Fruit fly (Drosophila melanogaster): ENCODE data around the gene CRMP.
A peak's percentile ranks its signal among the peaks of the same experiment; 100 is the strongest.

CRMP gene

DNA sequence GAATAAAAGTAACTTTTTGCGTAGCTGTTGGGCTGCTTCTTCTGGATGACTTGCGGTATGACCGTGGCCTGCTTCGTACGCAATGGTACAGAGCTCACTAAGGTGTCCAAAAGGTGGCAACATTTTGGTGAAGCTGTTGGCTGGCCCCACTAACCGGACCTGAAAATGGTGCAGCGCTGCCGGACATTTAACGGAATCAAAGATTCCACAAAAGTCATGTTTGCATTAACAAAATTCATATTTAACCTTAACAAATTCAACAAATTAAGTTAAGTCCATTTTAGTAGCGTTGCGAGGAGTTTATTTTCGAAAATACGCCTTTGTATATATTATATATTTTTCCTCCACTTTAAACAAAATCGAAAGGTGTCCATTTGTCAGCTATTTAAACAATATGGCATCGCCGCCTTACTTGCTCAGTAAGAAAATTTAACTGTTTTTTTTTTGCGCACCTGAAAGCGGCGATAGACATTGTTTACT is 30.2 kb downstream of the CRMP start, which contains the start of the genes kra and SecS:
Gene kra, minus strand, starts transcription at position 93 of the 480 bp plus-strand sequence.
Gene SecS, plus strand, starts transcription at position 390 of the 480 bp plus-strand sequence.
- TF ChIP-seq CG32121 (GFP tag; IDR thresholded peaks at IDR 0.05) (no peak), gl (tag; optimal IDR thresholded peaks at IDR 0.05) (no peak), CG13204 (GFP tag; optimal IDR thresholded peaks at IDR 0.05) (no peak), rn (GFP tag; IDR thresholded peaks at IDR 0.05) (no peak), CG17806 (tag; optimal IDR thresholded peaks at IDR 0.05) (peak; percentile 29), CG4496 (GFP tag; IDR thresholded peaks at IDR 0.05) (no peak), CG9948 (tag; optimal IDR thresholded peaks at IDR 0.05) (peak; percentile 40), EcR (GFP tag; optimal IDR thresholded peaks at IDR 0.05) (no peak), Snoo (tag; optimal IDR thresholded peaks at IDR 0.05) (peak; percentile 35), fd96Ca (GFP tag; IDR thresholded peaks at IDR 0.05) (no peak), CG34367 (tag; optimal IDR thresholded peaks at IDR 0.05) (peak; percentile 11), CG15710 (tag; optimal IDR thresholded peaks at IDR 0.05) (peak; percentile 38), Pif1A (GFP tag; optimal IDR thresholded peaks at IDR 0.05) (no peak), CG8301 (tag; optimal IDR thresholded peaks at IDR 0.05) (peak; percentile 11), Pif1B (GFP tag; optimal IDR thresholded peaks at IDR 0.05) (no peak), CG12605 (GFP tag; IDR thresholded peaks at IDR 0.05) (no peak), CG8159 (tag; optimal IDR thresholded peaks at IDR 0.05) (peak; percentile 32), D1 (tag; optimal IDR thresholded peaks at IDR 0.05) (no peak), CG14655 (GFP tag; optimal IDR thresholded peaks at IDR 0.05) (no peak), Ets98B (GFP tag; IDR thresholded peaks at IDR 0.05) (no peak), CG10348 (GFP tag; IDR thresholded peaks at IDR 0.05) (no peak)

DNA sequence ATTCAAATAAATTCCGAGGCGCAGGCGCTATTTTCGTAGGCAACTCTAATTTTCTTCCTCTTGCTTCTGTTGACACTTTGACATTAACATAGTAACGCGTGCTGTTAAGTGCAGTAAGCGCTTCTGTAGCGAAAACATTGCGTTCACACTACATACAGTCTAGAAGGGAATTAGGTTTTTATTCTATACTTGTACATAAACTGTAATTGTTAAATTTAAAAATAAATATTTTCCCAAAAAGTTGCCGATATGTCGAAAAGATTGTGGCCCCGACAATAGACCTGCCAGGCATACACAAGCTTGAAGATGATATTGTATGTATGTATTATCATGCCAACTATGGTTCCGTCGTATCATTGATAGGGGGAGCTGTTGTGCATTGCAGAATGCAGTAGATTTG is 35.6 kb downstream of the CRMP start, which contains the start of gene asl:
Gene asl, minus strand, starts transcription at position 67 of the 400 bp plus-strand sequence.
- TF ChIP-seq CG8301 (tag; optimal IDR thresholded peaks at IDR 0.05): no peak
- TF ChIP-seq CG32121 (GFP tag; IDR thresholded peaks at IDR 0.05): peak; percentile 62; the same call in 1 of the 2 replicates
- TF ChIP-seq CG17806 (tag; optimal IDR thresholded peaks at IDR 0.05): peak; percentile 55
- no peak for TF ChIP-seq CG10348 (GFP tag; IDR thresholded peaks at IDR 0.05)
- no peak for TF ChIP-seq gl (tag; optimal IDR thresholded peaks at IDR 0.05)
- no peak for TF ChIP-seq CG14655 (GFP tag; optimal IDR thresholded peaks at IDR 0.05)
- TF ChIP-seq CG4496 (GFP tag; IDR thresholded peaks at IDR 0.05): peak; percentile 58; the same call in 1 of the 3 replicates
- TF ChIP-seq CG34367 (tag; optimal IDR thresholded peaks at IDR 0.05): no peak
- no peak for TF ChIP-seq CG13204 (GFP tag; optimal IDR thresholded peaks at IDR 0.05)
- TF ChIP-seq Pif1A (GFP tag; optimal IDR thresholded peaks at IDR 0.05): no peak
- no peak for TF ChIP-seq D1 (tag; optimal IDR thresholded peaks at IDR 0.05)
- no peak for TF ChIP-seq Pif1B (GFP tag; optimal IDR thresholded peaks at IDR 0.05)
- TF ChIP-seq CG12605 (GFP tag; IDR thresholded peaks at IDR 0.05): no peak
- peak; percentile 73 for TF ChIP-seq fd96Ca (GFP tag; IDR thresholded peaks at IDR 0.05)
- peak; percentile 66 for TF ChIP-seq CG8159 (tag; optimal IDR thresholded peaks at IDR 0.05)
- no peak for TF ChIP-seq rn (GFP tag; IDR thresholded peaks at IDR 0.05)
- peak; percentile 54 for TF ChIP-seq CG15710 (tag; optimal IDR thresholded peaks at IDR 0.05)
- TF ChIP-seq CG9948 (tag; optimal IDR thresholded peaks at IDR 0.05): peak; percentile 39
- peak; percentile 40 for TF ChIP-seq Snoo (tag; optimal IDR thresholded peaks at IDR 0.05)
- peak; percentile 69 for TF ChIP-seq Ets98B (GFP tag; IDR thresholded peaks at IDR 0.05)
- TF ChIP-seq EcR (GFP tag; optimal IDR thresholded peaks at IDR 0.05): no peak

DNA sequence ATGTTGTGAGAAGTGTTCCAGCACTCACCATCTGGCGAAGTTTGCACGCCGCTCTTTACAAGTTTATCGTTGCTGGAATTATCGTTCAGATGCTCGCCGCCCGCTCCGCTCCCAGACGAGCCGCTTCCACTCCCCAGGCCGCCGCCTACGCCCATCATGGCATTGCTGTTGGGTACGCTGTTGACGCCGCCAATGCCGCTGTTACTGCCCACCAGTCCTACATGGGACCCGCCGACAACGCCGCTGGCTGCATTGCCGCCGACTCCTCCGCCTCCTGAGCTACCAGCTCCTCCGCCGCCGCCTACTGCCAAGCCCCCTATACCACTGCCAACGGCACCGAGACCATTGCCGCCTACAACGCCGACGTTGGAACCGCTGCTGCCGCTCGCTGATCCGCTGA is 37.5 kb downstream of the CRMP start:
- TF ChIP-seq CG15710 (tag; optimal IDR thresholded peaks at IDR 0.05): no peak
- no peak for TF ChIP-seq CG9948 (tag; optimal IDR thresholded peaks at IDR 0.05)
- 0 out of 3 replicates have a peak, but pooled peaks have one; percentile 38 for TF ChIP-seq fd96Ca (GFP tag; IDR thresholded peaks at IDR 0.05)
- no peak for TF ChIP-seq CG4496 (GFP tag; IDR thresholded peaks at IDR 0.05)
- no peak for TF ChIP-seq Pif1A (GFP tag; optimal IDR thresholded peaks at IDR 0.05)
- no peak for TF ChIP-seq CG8301 (tag; optimal IDR thresholded peaks at IDR 0.05)
- TF ChIP-seq Ets98B (GFP tag; IDR thresholded peaks at IDR 0.05): no peak
- TF ChIP-seq CG17806 (tag; optimal IDR thresholded peaks at IDR 0.05): no peak

DNA sequence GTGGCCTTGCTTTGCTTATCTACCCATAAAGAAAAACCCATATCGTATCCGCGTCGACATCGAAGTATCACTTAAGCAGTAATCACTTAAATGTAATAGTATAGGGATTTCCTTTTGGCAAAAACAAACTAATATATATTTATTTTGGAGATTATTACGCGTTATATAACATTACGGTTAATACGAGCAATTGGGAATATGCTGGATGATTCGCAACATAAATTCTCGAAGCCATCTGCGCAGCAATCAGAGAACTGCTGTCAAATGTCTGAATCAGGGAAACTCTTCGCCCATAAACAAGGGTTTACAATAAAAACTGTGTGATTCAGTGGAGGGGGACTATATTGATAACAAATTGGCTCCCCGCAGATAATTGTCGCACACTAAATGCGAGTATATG is 39.7 kb downstream of the CRMP start:
- TF ChIP-seq CG34367 (tag; optimal IDR thresholded peaks at IDR 0.05) (no peak), CG4496 (GFP tag; IDR thresholded peaks at IDR 0.05) (no peak), CG14655 (GFP tag; optimal IDR thresholded peaks at IDR 0.05) (no peak), CG17806 (tag; optimal IDR thresholded peaks at IDR 0.05) (no peak), CG8159 (tag; optimal IDR thresholded peaks at IDR 0.05) (no peak), CG10348 (GFP tag; IDR thresholded peaks at IDR 0.05) (no peak)

DNA sequence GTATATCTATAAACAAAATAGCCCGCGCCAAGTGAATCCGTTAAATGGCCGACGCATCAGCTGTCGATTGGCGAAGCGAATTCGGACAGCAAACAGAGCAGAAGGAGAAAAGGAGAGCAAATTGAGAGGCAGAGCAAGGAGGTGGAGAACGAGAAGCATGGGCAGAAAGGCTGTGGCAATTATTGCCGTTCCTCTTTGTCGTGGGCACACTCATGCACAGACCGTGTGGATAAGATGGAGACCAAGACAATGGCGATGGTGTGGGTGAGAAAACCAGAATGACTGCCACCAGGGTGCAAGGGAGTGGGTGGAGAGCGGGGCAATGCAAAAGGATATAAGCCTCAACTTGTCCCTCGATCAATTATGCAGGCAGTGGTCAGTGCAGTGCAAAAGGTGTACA is 40.3 kb downstream of the CRMP start:
- TF ChIP-seq EcR (GFP tag; optimal IDR thresholded peaks at IDR 0.05) (peak; percentile 51), CG8159 (tag; optimal IDR thresholded peaks at IDR 0.05) (no peak), fd96Ca (GFP tag; IDR thresholded peaks at IDR 0.05) (no peak), CG32121 (GFP tag; IDR thresholded peaks at IDR 0.05) (no peak), gl (tag; optimal IDR thresholded peaks at IDR 0.05) (no peak), CG12605 (GFP tag; IDR thresholded peaks at IDR 0.05) (no peak)

DNA sequence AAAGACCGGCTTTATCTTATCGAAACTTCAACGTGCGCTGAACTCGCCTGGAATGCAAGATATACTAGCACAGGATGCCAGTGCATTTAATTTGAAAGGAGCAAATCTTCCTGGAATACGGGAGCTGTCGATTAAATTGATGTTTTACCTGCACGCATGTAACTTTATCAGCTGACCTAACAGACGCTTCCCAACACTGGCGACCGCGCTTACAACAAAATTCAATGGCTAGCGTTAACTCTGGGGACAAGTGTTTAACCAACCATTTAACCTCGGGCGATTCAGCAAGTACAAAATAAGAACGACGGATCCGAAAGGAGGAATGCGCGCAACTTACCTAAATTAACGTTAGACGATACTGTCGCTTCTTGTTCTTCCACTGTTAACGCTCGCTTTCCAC is 40.8 kb downstream of the CRMP start:
- TF ChIP-seq CG34367 (tag; optimal IDR thresholded peaks at IDR 0.05): no peak
- no peak for TF ChIP-seq CG8301 (tag; optimal IDR thresholded peaks at IDR 0.05)
- no peak for TF ChIP-seq CG12605 (GFP tag; IDR thresholded peaks at IDR 0.05)
- no peak for TF ChIP-seq Ets98B (GFP tag; IDR thresholded peaks at IDR 0.05)
- no peak for TF ChIP-seq rn (GFP tag; IDR thresholded peaks at IDR 0.05)
- no peak for TF ChIP-seq CG17806 (tag; optimal IDR thresholded peaks at IDR 0.05)
- no peak for TF ChIP-seq D1 (tag; optimal IDR thresholded peaks at IDR 0.05)
- TF ChIP-seq CG14655 (GFP tag; optimal IDR thresholded peaks at IDR 0.05): no peak
- TF ChIP-seq Snoo (tag; optimal IDR thresholded peaks at IDR 0.05): no peak
- TF ChIP-seq gl (tag; optimal IDR thresholded peaks at IDR 0.05): no peak
- TF ChIP-seq Pif1A (GFP tag; optimal IDR thresholded peaks at IDR 0.05): no peak
- TF ChIP-seq fd96Ca (GFP tag; IDR thresholded peaks at IDR 0.05): no peak
- no peak for TF ChIP-seq CG9948 (tag; optimal IDR thresholded peaks at IDR 0.05)

Data from whole organism, pupa.